Worm (Caenorhabditis elegans) whole organism, L3 larva: ENCODE measurements around the gene F42G10.1.

Source experiments
- R02D3.7 ChIP-seq: fragments of 150-350 bp; optimal IDR thresholded peaks from 2 replicates; lab custom pipeline; 2014; ENCODE audit warnings: missing biosample characterization, missing genetic modification characterization
- ZK546.5 ChIP-seq: sonication (generic microtip); optimal IDR thresholded peaks from 2 replicates; lab custom pipeline; 2017; ENCODE audit warnings: missing biosample characterization, missing genetic modification characterization
- aly-2 ChIP-seq: fragments of 150-350 bp; optimal IDR thresholded peaks from 2 replicates; lab custom pipeline; 2014; ENCODE audit warnings: missing biosample characterization, missing genetic modification characterization
- ama-1 ChIP-seq: fragments of 150-350 bp; optimal IDR thresholded peaks from 2 replicates; lab custom pipeline; 2018
- ceh-16 ChIP-seq: sonication (generic microtip); optimal IDR thresholded peaks from 2 replicates; lab custom pipeline; 2017; ENCODE audit warnings: missing biosample characterization, missing genetic modification characterization
- ceh-28 ChIP-seq: fragments of 150-350 bp; optimal IDR thresholded peaks from 2 replicates; lab custom pipeline; 2014; ENCODE audit warnings: missing biosample characterization, missing genetic modification reagents, missing genetic modification characterization
- ceh-82 ChIP-seq: fragments of 150-350 bp; optimal IDR thresholded peaks from 2 replicates; lab custom pipeline; 2014; ENCODE audit warnings: missing biosample characterization, missing genetic modification characterization
- daf-12 ChIP-seq: fragments of 150-350 bp; optimal IDR thresholded peaks from 2 replicates; lab custom pipeline; 2014; ENCODE audit warnings: missing biosample characterization, missing genetic modification reagents, missing genetic modification characterization
- egl-27 ChIP-seq: sonication (generic microtip); optimal IDR thresholded peaks from 4 replicates; lab custom pipeline; 2017; ENCODE audit warnings: missing biosample characterization, missing genetic modification reagents, missing genetic modification characterization
- egl-5 ChIP-seq: fragments of 150-350 bp; optimal IDR thresholded peaks from 2 replicates; lab custom pipeline; 2017; ENCODE audit warnings: missing biosample characterization, missing genetic modification reagents, missing genetic modification characterization, inconsistent platforms
- elt-1 ChIP-seq: fragments of 150-350 bp; optimal IDR thresholded peaks from 2 replicates; lab custom pipeline; 2014; ENCODE audit warnings: missing biosample characterization, missing genetic modification characterization
- elt-2 ChIP-seq: sonication (generic microtip); optimal IDR thresholded peaks from 2 replicates; lab custom pipeline; 2016; ENCODE audit warnings: missing genetic modification reagents, mild to moderate bottlenecking, missing genetic modification characterization, missing compliant biosample characterization
- elt-3 ChIP-seq, 3 experiments: fragments of 150-350 bp in 1 of 3; sonication (generic microtip) in 2 of 3; optimal IDR thresholded peaks; 2 replicates in 2 of 3; 4 replicates in 1 of 3; lab custom pipeline; 2014 to 2017; ENCODE audit warnings: missing biosample characterization in 3 of 3, missing genetic modification characterization in 3 of 3
- eor-1 ChIP-seq, 2 experiments: fragments of 150-350 bp; optimal IDR thresholded peaks; 2 replicates each; lab custom pipeline; 2014 to 2018; ENCODE audit warnings: missing biosample characterization in 2 of 2, missing genetic modification characterization in 2 of 2
- fkh-10 ChIP-seq: sonication (generic microtip); optimal IDR thresholded peaks from 2 replicates; lab custom pipeline; 2017; ENCODE audit warnings: missing biosample characterization, missing genetic modification reagents, missing genetic modification characterization
- fos-1 ChIP-seq: fragments of 150-350 bp; optimal IDR thresholded peaks from 2 replicates; lab custom pipeline; 2014; ENCODE audit warnings: missing biosample characterization, missing genetic modification characterization
- hmg-11 ChIP-seq: sonication (generic microtip); optimal IDR thresholded peaks from 2 replicates; lab custom pipeline; 2016; ENCODE audit warnings: missing genetic modification characterization, missing compliant biosample characterization
- jun-1 ChIP-seq: fragments of 150-350 bp; optimal IDR thresholded peaks from 2 replicates; lab custom pipeline; 2014; ENCODE audit warnings: missing biosample characterization, missing genetic modification reagents, missing genetic modification characterization
- lin-15B ChIP-seq: fragments of 150-350 bp; optimal IDR thresholded peaks from 2 replicates; lab custom pipeline; 2014; ENCODE audit warnings: missing biosample characterization, missing genetic modification characterization
- lsy-12 ChIP-seq: sonication (generic microtip); optimal IDR thresholded peaks from 2 replicates; lab custom pipeline; 2016; ENCODE audit warnings: mild to moderate bottlenecking, missing genetic modification characterization, missing compliant biosample characterization
- mdl-1 ChIP-seq: fragments of 150-350 bp; optimal IDR thresholded peaks from 2 replicates; lab custom pipeline; 2014; ENCODE audit warnings: missing biosample characterization, missing genetic modification characterization
- nfya-1 ChIP-seq: sonication (generic microtip); optimal IDR thresholded peaks from 2 replicates; lab custom pipeline; 2017; ENCODE audit warnings: missing genetic modification characterization, mild to moderate bottlenecking, missing compliant biosample characterization, antibody characterized with exemption, moderate library complexity; ENCODE audit not compliant: insufficient read depth
- nhr-11 ChIP-seq: fragments of 150-350 bp; optimal IDR thresholded peaks from 2 replicates; lab custom pipeline; 2014; ENCODE audit warnings: missing biosample characterization, missing genetic modification characterization
- nhr-23 ChIP-seq: fragments of 150-350 bp; optimal IDR thresholded peaks from 2 replicates; lab custom pipeline; 2014; ENCODE audit warnings: missing biosample characterization, missing genetic modification reagents, missing genetic modification characterization
- nhr-237 ChIP-seq: fragments of 150-350 bp; optimal IDR thresholded peaks from 2 replicates; lab custom pipeline; 2014; ENCODE audit warnings: missing biosample characterization, missing genetic modification characterization
- nhr-25 ChIP-seq: sonication (generic microtip); optimal IDR thresholded peaks from 2 replicates; lab custom pipeline; 2017; ENCODE audit warnings: missing biosample characterization, missing genetic modification characterization
- nhr-28 ChIP-seq: fragments of 150-350 bp; optimal IDR thresholded peaks from 2 replicates; lab custom pipeline; 2014; ENCODE audit warnings: missing biosample characterization, missing genetic modification characterization
- nhr-43 ChIP-seq: sonication (generic microtip); optimal IDR thresholded peaks from 2 replicates; lab custom pipeline; 2016; ENCODE audit warnings: mild to moderate bottlenecking, missing genetic modification characterization, missing compliant biosample characterization; ENCODE audit not compliant: poor library complexity, severe bottlenecking
- nhr-67 ChIP-seq: fragments of 150-350 bp; optimal IDR thresholded peaks from 2 replicates; lab custom pipeline; 2014; ENCODE audit warnings: missing biosample characterization, missing genetic modification characterization
- nhr-76 ChIP-seq: fragments of 150-350 bp; sonication (generic microtip); optimal IDR thresholded peaks from 5 replicates; lab custom pipeline; 2014; ENCODE audit warnings: missing biosample characterization, missing genetic modification characterization
- nhr-77 ChIP-seq: fragments of 150-350 bp; optimal IDR thresholded peaks from 2 replicates; lab custom pipeline; 2014; ENCODE audit warnings: missing biosample characterization, missing genetic modification characterization
- pha-4 ChIP-seq: fragments of 150-350 bp; optimal IDR thresholded peaks from 2 replicates; lab custom pipeline; 2014; ENCODE audit warnings: missing biosample characterization, missing genetic modification reagents, missing genetic modification characterization
- pqm-1 ChIP-seq: fragments of 150-350 bp; optimal IDR thresholded peaks from 2 replicates; lab custom pipeline; 2017; ENCODE audit warnings: missing biosample characterization, missing genetic modification characterization, inconsistent platforms
- sea-2 ChIP-seq: fragments of 150-350 bp; sonication (generic microtip); optimal IDR thresholded peaks from 4 replicates; lab custom pipeline; 2014; ENCODE audit warnings: missing biosample characterization, missing genetic modification reagents, missing genetic modification characterization
- skn-1 ChIP-seq: fragments of 150-350 bp; optimal IDR thresholded peaks from 2 replicates; lab custom pipeline; 2014; ENCODE audit warnings: missing biosample characterization, missing genetic modification characterization
- snpc-4 ChIP-seq: fragments of 150-350 bp; optimal IDR thresholded peaks from 2 replicates; lab custom pipeline; 2014; ENCODE audit warnings: missing biosample characterization, missing genetic modification characterization
- tbx-2 ChIP-seq: sonication (generic microtip); optimal IDR thresholded peaks from 2 replicates; lab custom pipeline; 2016; ENCODE audit warnings: mild to moderate bottlenecking, missing genetic modification characterization, missing compliant biosample characterization
- unc-39 ChIP-seq: sonication (generic microtip); optimal IDR thresholded peaks from 4 replicates; lab custom pipeline; 2017; ENCODE audit warnings: missing biosample characterization, missing genetic modification characterization
- unc-62 ChIP-seq: fragments of 150-350 bp; sonication (generic microtip); optimal IDR thresholded peaks from 4 replicates; lab custom pipeline; 2014; ENCODE audit warnings: missing biosample characterization, missing genetic modification reagents, missing genetic modification characterization
- ztf-11 ChIP-seq: fragments of 150-350 bp; optimal IDR thresholded peaks from 2 replicates; lab custom pipeline; 2014; ENCODE audit warnings: missing biosample characterization, missing genetic modification characterization
- ztf-4 ChIP-seq: fragments of 150-350 bp; optimal IDR thresholded peaks from 2 replicates; lab custom pipeline; 2014; ENCODE audit warnings: missing biosample characterization, missing genetic modification characterization

F42G10.1 gene

DNA sequence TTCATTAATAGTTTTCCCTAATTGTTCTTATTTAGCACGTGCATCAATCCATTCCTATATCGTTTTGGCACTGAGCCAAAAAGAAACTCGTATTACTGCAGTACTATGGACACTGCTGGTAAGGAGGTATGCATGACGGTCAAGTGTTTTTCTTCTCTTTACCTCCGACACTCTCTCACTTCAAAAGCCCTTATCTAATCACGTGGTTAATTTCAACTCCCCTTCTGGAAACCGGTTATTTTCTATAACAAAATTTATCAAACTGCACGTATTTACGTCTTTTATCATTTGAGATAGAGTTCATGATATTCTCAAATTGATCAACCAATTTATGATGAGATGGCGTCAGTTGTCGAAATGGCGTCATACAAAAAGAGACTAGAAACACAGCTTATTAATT is 29.7 kb upstream of the F42G10.1 start (continued):
- TF ChIP-seq jun-1 (tag; lab: Kevin White, UChicago) (peak; percentile 77), R02D3.7 (tag; lab: Kevin White, UChicago) (no peak), ZK546.5 (tag; lab: Kevin White, UChicago) (no peak), nhr-11 (tag; lab: Kevin White, UChicago) (no peak), ama-1 (lab: Kevin White, UChicago) (no peak), nhr-237 (tag; lab: Kevin White, UChicago) (no peak), ceh-82 (tag; lab: Kevin White, UChicago) (no peak), egl-27 (no peak), nhr-28 (tag; lab: Kevin White, UChicago) (no peak), elt-1 (no peak), nhr-25 (tag; lab: Kevin White, UChicago) (peak; percentile 36), eor-1 (tag; optimal IDR thresholded peaks at IDR 0.05; lab: Kevin White, UChicago) (no peak), tbx-2 (tag; lab: Kevin White, UChicago) (no peak), ceh-16 (tag; lab: Kevin White, UChicago) (no peak)

DNA sequence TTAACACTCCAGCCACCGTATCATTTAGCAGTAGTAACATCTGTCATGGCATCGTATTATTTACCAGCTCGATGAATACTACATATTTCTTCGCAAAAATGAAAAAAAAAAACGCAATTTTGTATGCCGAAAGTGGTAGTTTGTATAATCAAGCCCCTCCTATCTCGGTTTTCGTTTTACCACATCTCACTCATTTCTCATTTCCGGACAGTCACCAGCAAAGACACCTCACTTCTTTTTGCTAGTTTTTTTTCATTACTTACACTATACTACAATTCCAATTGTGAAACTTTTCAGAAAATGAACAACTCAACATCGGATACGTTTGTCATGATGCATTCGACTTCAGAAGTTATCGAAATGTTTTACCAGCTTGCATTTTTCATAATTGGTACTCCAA is 27.2 kb upstream of the F42G10.1 start, which contains the start of gene gnrr-3:
gnrr-3 (plus strand) TSS at position 301 of the 400 bp plus-strand sequence.
- TF ChIP-seq daf-12 (tag; lab: Kevin White, UChicago) (no peak), nhr-67 (tag; lab: Kevin White, UChicago) (no peak), jun-1 (tag; lab: Kevin White, UChicago) (no peak), fkh-10 (GFP tag; lab: Kevin White, UChicago) (no peak), hmg-11 (no peak), unc-62 (GFP tag; lab: Kevin White, UChicago) (no peak), nhr-43 (tag; lab: Kevin White, UChicago) (no peak), elt-1 (no peak), egl-5 (no peak), lin-15B (tag; lab: Kevin White, UChicago) (no peak), ceh-28 (tag; lab: Kevin White, UChicago) (no peak), mdl-1 (tag; lab: Kevin White, UChicago) (no peak), eor-1 (tag; optimal IDR thresholded peaks at IDR 0.05; lab: Kevin White, UChicago) (no peak), pha-4 (no peak)

DNA sequence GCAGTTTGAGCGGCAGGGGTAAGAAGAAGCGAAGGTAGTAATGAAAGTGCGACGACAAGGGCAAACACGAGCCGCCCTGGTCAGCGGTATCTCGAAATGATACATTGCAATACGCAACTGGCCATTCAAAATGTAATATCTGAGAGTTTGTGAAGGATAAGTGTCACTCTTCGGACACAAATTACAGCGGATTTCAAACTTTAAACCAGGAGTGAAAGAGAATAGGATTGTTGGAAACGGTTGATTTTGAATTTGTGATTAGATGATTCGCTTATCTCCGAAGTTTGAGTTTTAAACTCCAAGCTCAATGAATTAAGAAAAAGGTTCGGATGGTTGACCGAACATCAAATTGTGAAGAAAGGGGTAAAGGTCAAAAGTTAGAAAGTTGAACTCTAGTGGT is 25.4 kb upstream of the F42G10.1 start, which contains the start of gene ZC374.2:
ZC374.2 (minus strand) TSS at position 101 of the 400 bp plus-strand sequence.
- TF ChIP-seq ceh-82 (tag; lab: Kevin White, UChicago), result no peak
- no peak for TF ChIP-seq elt-2
- TF ChIP-seq snpc-4, result no peak
- no peak for TF ChIP-seq nfya-1 (tag; lab: Kevin White, UChicago)
- no peak for TF ChIP-seq aly-2 (tag; lab: Kevin White, UChicago)
- no peak for TF ChIP-seq elt-3 (tag; optimal IDR thresholded peaks at IDR 0.05; lab: Kevin White, UChicago)
- no peak for TF ChIP-seq jun-1 (tag; lab: Kevin White, UChicago)
- TF ChIP-seq ama-1 (lab: Kevin White, UChicago), result no peak
- TF ChIP-seq sea-2 (GFP tag; lab: Kevin White, UChicago), result no peak
- TF ChIP-seq ztf-11 (tag; lab: Kevin White, UChicago), result no peak
- TF ChIP-seq nhr-76 (tag; lab: Kevin White, UChicago), result no peak
- no peak for TF ChIP-seq nhr-43 (tag; lab: Kevin White, UChicago)
- no peak for TF ChIP-seq ztf-4
- no peak for TF ChIP-seq unc-39
- TF ChIP-seq pha-4, result no peak
- no peak for TF ChIP-seq pqm-1
- no peak for TF ChIP-seq ZK546.5 (tag; lab: Kevin White, UChicago)
- no peak for TF ChIP-seq fos-1 (tag; lab: Kevin White, UChicago)
- TF ChIP-seq nhr-237 (tag; lab: Kevin White, UChicago), result no peak

DNA sequence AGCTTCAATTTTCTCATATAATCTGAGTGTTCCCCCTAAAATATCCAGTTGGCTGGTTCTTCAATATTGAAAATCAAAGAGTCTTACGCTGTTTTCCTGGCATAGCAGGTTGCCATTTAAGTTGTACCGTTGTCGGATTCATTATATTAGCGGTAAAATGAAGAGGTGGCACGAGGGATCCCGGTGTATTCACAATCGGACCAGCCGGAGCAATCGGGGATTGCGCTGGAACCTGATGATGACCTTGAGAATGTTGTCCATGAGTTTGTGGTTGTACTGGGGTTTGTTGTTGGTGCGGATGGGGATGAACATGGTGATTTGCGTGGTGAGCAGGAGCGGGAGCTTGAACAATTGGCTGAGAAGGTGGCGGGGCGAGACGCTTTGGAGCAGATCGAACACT is 22.5 kb upstream of the F42G10.1 start:
- TF ChIP-seq eor-1 (tag; optimal IDR thresholded peaks at IDR 0.05; lab: Kevin White, UChicago) (no peak), ceh-28 (tag; lab: Kevin White, UChicago) (no peak), nhr-11 (tag; lab: Kevin White, UChicago) (no peak), nhr-77 (no peak), skn-1 (tag; lab: Kevin White, UChicago) (no peak), lsy-12 (no peak), nhr-43 (tag; lab: Kevin White, UChicago) (no peak), nhr-23 (tag; lab: Kevin White, UChicago) (no peak), jun-1 (tag; lab: Kevin White, UChicago) (no peak), fos-1 (tag; lab: Kevin White, UChicago) (no peak), lin-15B (tag; lab: Kevin White, UChicago) (no peak), hmg-11 (no peak)
